Worm (Caenorhabditis elegans) whole organism, mixed stage, embryonic: ENCODE data around the gene R04B3.2.

Experiments
- M03D4.4 ChIP-seq: sonication (generic microtip); optimal IDR thresholded peaks from 2 replicates; lab custom pipeline; 2017; ENCODE audit warnings: mild to moderate bottlenecking, missing genetic modification characterization, missing compliant biosample characterization
- bed-3 ChIP-seq: fragments of 200-800 bp; sonication (Bioruptor generic); optimal IDR thresholded peaks from 3 replicates; lab custom pipeline; 2018; ENCODE audit warnings: mild to moderate bottlenecking, missing genetic modification characterization, moderate library complexity, missing compliant biosample characterization
- blmp-1 ChIP-seq: fragments of 150-350 bp; optimal IDR thresholded peaks from 2 replicates; lab custom pipeline; 2014; ENCODE audit warnings: missing biosample characterization, missing genetic modification characterization
- ceh-43 ChIP-seq: fragments of 200-800 bp; sonication (Bioruptor generic); optimal IDR thresholded peaks from 2 replicates; lab custom pipeline; 2018; ENCODE audit warnings: mild to moderate bottlenecking, missing genetic modification characterization, moderate library complexity, missing compliant biosample characterization
- ceh-83 ChIP-seq: fragments of 200-800 bp; sonication (Bioruptor generic); optimal IDR thresholded peaks from 2 replicates; lab custom pipeline; 2018; ENCODE audit warnings: mild to moderate bottlenecking, missing genetic modification characterization, missing compliant biosample characterization
- ces-1 ChIP-seq: fragments of 150-350 bp; optimal IDR thresholded peaks from 2 replicates; lab custom pipeline; 2014; ENCODE audit warnings: missing biosample characterization, missing genetic modification reagents, missing genetic modification characterization
- cnd-1 ChIP-seq: fragments of 200-800 bp; sonication (Bioruptor generic); optimal IDR thresholded peaks from 2 replicates; lab custom pipeline; 2018; ENCODE audit warnings: mild to moderate bottlenecking, missing genetic modification characterization, missing compliant biosample characterization
- drap-1 ChIP-seq: fragments of 200-800 bp; sonication (Bioruptor generic); optimal IDR thresholded peaks from 3 replicates; lab custom pipeline; 2018; ENCODE audit warnings: mild to moderate bottlenecking, missing genetic modification characterization, missing compliant biosample characterization
- elt-1 ChIP-seq: sonication (generic microtip); optimal IDR thresholded peaks from 2 replicates; lab custom pipeline; 2017; ENCODE audit warnings: missing genetic modification characterization, mild to moderate bottlenecking, missing compliant biosample characterization, antibody characterized with exemption, moderate library complexity, borderline replicate concordance; ENCODE audit not compliant: insufficient read depth
- flh-1 ChIP-seq: fragments of 200-800 bp; sonication (Bioruptor generic); optimal IDR thresholded peaks from 2 replicates; lab custom pipeline; 2018; ENCODE audit warnings: mild to moderate bottlenecking, missing genetic modification characterization, moderate library complexity, missing compliant biosample characterization
- hlh-1 ChIP-seq: fragments of 150-350 bp; optimal IDR thresholded peaks from 2 replicates; lab custom pipeline; 2014; ENCODE audit warnings: missing biosample characterization, missing genetic modification reagents, missing genetic modification characterization
- lin-32 ChIP-seq: fragments of 200-800 bp; sonication (Bioruptor generic); optimal IDR thresholded peaks from 2 replicates; lab custom pipeline; 2018; ENCODE audit warnings: mild to moderate bottlenecking, missing genetic modification characterization, missing compliant biosample characterization
- lsy-2 ChIP-seq: fragments of 150-350 bp; optimal IDR thresholded peaks from 2 replicates; lab custom pipeline; 2014; ENCODE audit warnings: missing biosample characterization, missing genetic modification characterization
- mab-5 ChIP-seq: fragments of 150-350 bp; optimal IDR thresholded peaks from 2 replicates; lab custom pipeline; 2014; ENCODE audit warnings: missing biosample characterization, missing genetic modification characterization
- mep-1 ChIP-seq: fragments of 150-350 bp; optimal IDR thresholded peaks from 2 replicates; lab custom pipeline; 2017; ENCODE audit warnings: missing biosample characterization, missing genetic modification reagents, missing genetic modification characterization, inconsistent platforms
- mls-2 ChIP-seq: sonication (generic microtip); optimal IDR thresholded peaks from 2 replicates; lab custom pipeline; 2016; ENCODE audit warnings: mild to moderate bottlenecking, missing genetic modification characterization, moderate library complexity, missing compliant biosample characterization
- nhr-12 ChIP-seq: fragments of 150-350 bp; optimal IDR thresholded peaks from 2 replicates; lab custom pipeline; 2014; ENCODE audit warnings: missing biosample characterization, missing genetic modification characterization
- nhr-237 ChIP-seq: fragments of 150-350 bp; optimal IDR thresholded peaks from 2 replicates; lab custom pipeline; 2014; ENCODE audit warnings: missing biosample characterization, missing genetic modification characterization
- nhr-76 ChIP-seq: sonication (generic microtip); optimal IDR thresholded peaks from 2 replicates; lab custom pipeline; 2017; ENCODE audit warnings: missing biosample characterization, missing genetic modification characterization
- pha-4 ChIP-seq: fragments of 150-350 bp; optimal IDR thresholded peaks from 2 replicates; lab custom pipeline; 2018; ENCODE audit warnings: missing biosample characterization, missing genetic modification reagents, missing genetic modification characterization
- sem-2 ChIP-seq: fragments of 200-800 bp; sonication (Bioruptor generic); optimal IDR thresholded peaks from 2 replicates; lab custom pipeline; 2018; ENCODE audit warnings: mild to moderate bottlenecking, missing genetic modification characterization, missing compliant biosample characterization
- tbx-8 ChIP-seq: fragments of 200-800 bp; sonication (Bioruptor generic); optimal IDR thresholded peaks from 2 replicates; lab custom pipeline; 2018; ENCODE audit warnings: mild to moderate bottlenecking, missing genetic modification characterization, moderate library complexity, missing compliant biosample characterization
- unc-120 ChIP-seq: sonication (generic microtip); optimal IDR thresholded peaks from 2 replicates; lab custom pipeline; 2017; ENCODE audit warnings: missing genetic modification characterization, missing compliant biosample characterization; ENCODE audit not compliant: poor library complexity, severe bottlenecking
- unc-39 ChIP-seq: fragments of 150-350 bp; optimal IDR thresholded peaks from 2 replicates; lab custom pipeline; 2014; ENCODE audit warnings: missing biosample characterization, missing genetic modification characterization
- unc-62 ChIP-seq: fragments of 150-350 bp; optimal IDR thresholded peaks from 2 replicates; lab custom pipeline; 2014; ENCODE audit warnings: missing biosample characterization, missing genetic modification reagents, missing genetic modification characterization
- zip-8 ChIP-seq: fragments of 150-350 bp; optimal IDR thresholded peaks from 2 replicates; lab custom pipeline; 2014; ENCODE audit warnings: missing biosample characterization, missing genetic modification characterization

Gene R04B3.2

DNA sequence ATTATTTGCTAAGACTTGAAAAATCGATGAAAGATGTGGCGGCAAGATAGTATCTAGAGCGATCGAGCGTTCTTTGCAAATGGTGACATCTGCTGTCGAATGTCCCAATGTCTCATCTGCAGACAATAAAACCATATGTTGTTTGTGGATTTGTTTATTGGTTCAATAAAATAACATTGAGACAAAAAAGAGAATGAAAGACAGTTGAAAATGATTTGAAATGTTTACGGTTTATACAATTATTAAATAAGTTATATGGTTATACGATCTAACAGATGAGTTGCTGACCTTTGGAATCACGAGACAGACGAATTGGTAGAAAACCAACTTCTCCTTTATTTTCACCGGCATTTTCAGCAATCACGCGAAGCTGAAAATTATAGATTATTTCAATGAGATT, at the start of gene R04B3.2:
Gene R04B3.2 (minus strand): TSS at position 101 of the 400 bp plus-strand sequence.
- TF ChIP-seq lin-32 (GFP tag; lab: Kevin White, UChicago) (peak; percentile 51), ces-1 (GFP tag; lab: Kevin White, UChicago) (no peak)

DNA sequence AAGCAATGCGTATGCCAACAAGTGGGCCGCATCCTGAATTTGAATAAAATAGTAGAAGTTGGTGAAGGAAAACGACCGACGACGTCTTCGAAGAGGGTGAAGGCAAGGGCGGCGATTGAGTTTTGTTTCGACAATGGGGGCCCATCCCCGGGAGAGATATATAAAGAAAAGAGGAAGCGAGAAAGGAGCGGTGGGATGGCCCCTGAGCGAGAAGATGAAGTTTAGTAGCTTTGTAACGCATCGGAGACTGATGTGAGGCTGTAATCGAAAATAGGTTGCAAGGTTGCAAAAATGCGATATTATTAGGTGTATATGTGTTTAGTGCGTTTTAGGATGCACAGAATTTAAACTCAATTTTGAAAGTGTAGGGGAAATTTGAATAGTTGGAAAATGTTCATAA, 49.1 kb upstream of the R04B3.2 start:
- TF ChIP-seq ces-1 (GFP tag; lab: Kevin White, UChicago) (peak; percentile 51), cnd-1 (no peak)

DNA sequence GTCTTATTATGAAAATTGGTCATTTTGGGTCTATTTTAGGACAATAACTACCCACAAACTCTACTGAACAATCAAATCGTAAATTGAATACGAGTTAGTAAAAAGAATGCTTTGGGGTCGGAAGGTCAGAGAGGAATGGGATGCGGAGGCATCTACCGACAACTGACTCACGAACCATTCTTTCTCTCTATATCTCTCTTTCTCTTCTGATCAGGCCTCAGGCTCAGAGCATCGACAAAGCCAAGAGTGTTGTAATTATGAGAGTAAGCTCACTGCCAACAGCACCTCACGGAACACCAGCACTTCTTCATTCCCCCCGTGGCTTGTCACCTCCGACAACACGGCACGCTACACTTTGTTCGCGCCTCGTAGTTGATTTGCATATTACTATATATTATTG, 46.9 kb upstream of the R04B3.2 start:
- TF ChIP-seq nhr-76 (tag; lab: Kevin White, UChicago) (no peak), lsy-2 (no peak), elt-1 (no peak), mls-2 (no peak), unc-120 (tag; lab: Kevin White, UChicago) (peak; percentile 40), bed-3 (no peak), M03D4.4 (tag; lab: Kevin White, UChicago) (no peak), ceh-43 (GFP tag; lab: Kevin White, UChicago) (no peak), ces-1 (GFP tag; lab: Kevin White, UChicago) (no peak), hlh-1 (tag; lab: Kevin White, UChicago) (peak; percentile 97), nhr-12 (tag; lab: Kevin White, UChicago) (no peak), unc-62 (GFP tag; lab: Kevin White, UChicago) (peak; percentile 32)

DNA sequence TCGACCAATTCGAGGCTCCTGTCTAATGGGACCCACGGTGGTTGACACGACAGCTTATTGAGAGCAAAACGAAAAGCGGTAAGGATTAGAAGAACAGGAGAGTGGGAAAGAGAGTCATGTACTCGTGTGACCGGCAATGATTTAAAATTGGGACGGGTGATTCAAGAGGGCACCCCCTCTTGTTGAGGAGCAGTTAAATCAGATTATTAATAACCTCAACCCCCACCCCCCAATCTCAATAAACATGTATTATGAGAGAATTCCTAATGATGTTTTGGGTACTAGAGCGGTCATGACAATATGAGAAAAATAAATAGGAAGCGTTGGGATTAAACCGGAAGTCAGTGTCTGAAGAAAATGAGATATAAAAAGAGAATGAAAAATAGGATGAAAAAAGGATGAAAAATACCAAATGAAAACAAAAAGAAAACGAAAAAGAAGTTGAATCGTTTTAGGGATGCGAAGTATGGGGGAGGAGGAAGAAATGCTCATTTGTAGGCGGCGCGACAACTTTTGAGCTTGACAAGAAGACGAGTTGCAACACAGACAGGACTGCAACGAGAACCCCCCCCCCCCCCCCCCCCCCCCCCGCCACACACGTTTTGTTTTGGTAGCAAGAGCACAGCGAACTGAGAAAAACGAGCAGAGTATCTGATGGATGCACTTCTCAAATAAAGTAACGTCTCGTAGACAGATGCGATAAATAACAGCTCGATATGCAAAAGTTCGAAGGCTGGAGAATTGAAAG, 43.6 kb upstream of the R04B3.2 start:
- TF ChIP-seq elt-1 (no peak), ces-1 (GFP tag; lab: Kevin White, UChicago) (peak; percentile 75)

DNA sequence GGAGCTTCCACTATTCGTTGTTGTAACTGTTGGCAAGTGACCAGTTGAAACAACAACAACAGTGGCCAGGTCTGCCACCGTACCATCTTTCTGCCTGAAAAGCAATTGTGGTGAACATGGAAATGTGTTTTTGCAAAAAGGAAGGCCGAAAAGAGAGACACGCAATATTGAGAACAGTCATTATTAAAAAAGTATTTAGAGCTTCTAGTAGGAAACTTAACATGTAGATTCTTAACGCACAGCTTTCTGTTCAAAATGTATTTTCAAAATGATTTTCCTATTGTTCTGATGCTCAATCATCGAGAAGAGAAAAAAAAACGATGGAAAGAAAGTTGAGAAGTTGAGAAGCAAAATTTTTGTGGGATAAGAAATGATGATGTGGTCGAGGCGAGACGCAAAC, 41.7 kb upstream of the R04B3.2 start, which contains the start of gene syg-1:
Gene syg-1 (minus strand): TSS at position 101 of the 400 bp plus-strand sequence.
- TF ChIP-seq ces-1 (GFP tag; lab: Kevin White, UChicago) (no peak), hlh-1 (tag; lab: Kevin White, UChicago) (no peak), sem-2 (GFP tag; lab: Kevin White, UChicago) (no peak), unc-62 (GFP tag; lab: Kevin White, UChicago) (no peak), nhr-237 (no peak), pha-4 (no peak), lsy-2 (no peak), nhr-76 (tag; lab: Kevin White, UChicago) (no peak), unc-39 (tag; lab: Kevin White, UChicago) (no peak), ceh-43 (GFP tag; lab: Kevin White, UChicago) (no peak), tbx-8 (no peak)

DNA sequence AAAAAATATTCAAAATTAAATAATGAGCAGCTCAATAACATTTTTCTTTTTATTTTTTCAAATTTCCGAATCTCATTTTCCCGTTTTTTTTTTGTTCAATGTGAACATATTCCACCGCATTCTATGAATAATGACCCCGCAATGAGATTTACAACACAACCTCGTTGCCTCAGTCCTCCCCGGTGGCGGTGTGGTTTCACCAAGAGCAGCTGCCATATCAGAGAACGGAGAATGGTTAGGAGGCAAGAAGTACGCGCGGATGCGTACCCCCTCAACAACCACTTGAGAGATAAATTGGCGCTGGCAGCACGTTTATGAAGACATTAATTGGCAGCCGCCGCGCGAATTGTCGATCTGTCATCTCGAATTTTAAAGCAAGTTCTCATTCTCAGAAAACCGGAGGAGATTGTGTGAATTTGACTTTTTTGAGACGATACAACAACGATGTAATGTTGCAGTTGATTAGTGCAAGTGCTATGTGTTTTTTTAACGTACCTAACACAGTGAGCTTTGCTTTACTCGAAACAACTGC, 40.2 kb upstream of the R04B3.2 start:
- TF ChIP-seq nhr-12 (tag; lab: Kevin White, UChicago) (no peak), ceh-83 (GFP tag; lab: Kevin White, UChicago) (no peak), ces-1 (GFP tag; lab: Kevin White, UChicago) (peak; percentile 66), unc-62 (GFP tag; lab: Kevin White, UChicago) (peak; percentile 42), hlh-1 (tag; lab: Kevin White, UChicago) (peak; percentile 95)
- TF ChIP-seq, all 35 proteins: peak for 3

DNA sequence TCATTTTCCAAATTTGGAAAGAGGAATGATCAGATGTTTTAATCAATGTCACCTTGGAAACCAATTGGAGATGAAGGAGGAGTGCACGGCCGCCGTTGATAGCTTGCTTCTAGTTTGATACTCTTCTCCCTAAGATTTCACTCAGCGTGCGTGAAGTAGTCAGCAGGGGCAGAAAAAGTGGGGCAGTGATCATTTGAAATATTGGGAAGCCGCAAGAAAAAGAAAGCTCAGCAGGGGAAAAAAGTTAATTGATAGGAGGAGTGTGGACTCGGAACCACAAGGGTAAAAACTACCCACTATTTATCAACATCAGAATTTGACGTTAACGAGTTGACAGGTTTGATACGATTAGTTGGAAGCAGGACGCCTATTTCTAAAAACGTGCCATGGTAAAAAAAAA, 34.9 kb upstream of the R04B3.2 start, which contains the start of gene K02E10.7:
Gene K02E10.7 (minus strand): TSS at position 101 of the 400 bp plus-strand sequence.
- TF ChIP-seq pha-4: no peak
- TF ChIP-seq sem-2 (GFP tag; lab: Kevin White, UChicago): no peak
- no peak for TF ChIP-seq tbx-8
- no peak for TF ChIP-seq blmp-1 (tag; lab: Kevin White, UChicago)
- TF ChIP-seq ces-1 (GFP tag; lab: Kevin White, UChicago): no peak
- TF ChIP-seq bed-3: no peak
- no peak for TF ChIP-seq zip-8 (tag; lab: Kevin White, UChicago)
- TF ChIP-seq drap-1 (GFP tag; lab: Kevin White, UChicago): no peak
- no peak for TF ChIP-seq flh-1 (GFP tag; lab: Kevin White, UChicago)
- TF ChIP-seq M03D4.4 (tag; lab: Kevin White, UChicago): no peak
- TF ChIP-seq ceh-43 (GFP tag; lab: Kevin White, UChicago): no peak
- no peak for TF ChIP-seq cnd-1
- no peak for TF ChIP-seq ceh-83 (GFP tag; lab: Kevin White, UChicago)
- TF ChIP-seq mab-5 (tag; lab: Kevin White, UChicago): no peak
- TF ChIP-seq unc-39 (tag; lab: Kevin White, UChicago): no peak
- TF ChIP-seq elt-1: no peak
- TF ChIP-seq mep-1 (tag; lab: Kevin White, UChicago): no peak
